Fruit fly (Drosophila melanogaster): ENCODE measurements around the gene wgn.
A peak's percentile ranks its signal among the peaks of the same experiment; 100 is the strongest.

Gene wgn

dm6 chrX:18644890-18645289, 10.2 kb upstream of the wgn start (continued):
- TF ChIP-seq Mrtf (GFP tag; IDR thresholded peaks at IDR 0.05): peak; percentile 62; the same call in 2 of the 3 replicates
- TF ChIP-seq GATAe (GFP tag; conservative IDR thresholded peaks at IDR 0.05): peak; percentile 91
- TF ChIP-seq CG13894 (tag; optimal IDR thresholded peaks at IDR 0.05): peak; percentile 70
- peak; percentile 77 for TF ChIP-seq gcm (GFP tag; optimal IDR thresholded peaks at IDR 0.05)
- peak; percentile 82 for TF ChIP-seq CG3281 (GFP tag; optimal IDR thresholded peaks at IDR 0.05)
- peak; percentile 19 for TF ChIP-seq ac (GFP tag; optimal IDR thresholded peaks at IDR 0.05)
- peak; percentile 68 for TF ChIP-seq CG3407 (GFP tag; optimal IDR thresholded peaks at IDR 0.05)
- TF ChIP-seq Kr (GFP tag; optimal IDR thresholded peaks at IDR 0.05): no peak
- peak; percentile 84 for TF ChIP-seq vvl (GFP tag; IDR thresholded peaks at IDR 0.05)
- no peak for TF ChIP-seq fd102C (GFP tag; optimal IDR thresholded peaks at IDR 0.05)
- peak; percentile 75 for TF ChIP-seq CG7556 (GFP tag; optimal IDR thresholded peaks at IDR 0.05)
- no peak for TF ChIP-seq h (optimal IDR thresholded peaks at IDR 0.05)
- TF ChIP-seq CG10543 (GFP tag; optimal IDR thresholded peaks at IDR 0.05): peak; percentile 79
- peak; percentile 73; the same call in 1 of the 2 replicates for TF ChIP-seq CG14014 (GFP tag; IDR thresholded peaks at IDR 0.05)
- peak; percentile 90 for TF ChIP-seq CG1603 (tag; optimal IDR thresholded peaks at IDR 0.05)
- peak; percentile 52 for TF ChIP-seq CTCF (GFP tag; optimal IDR thresholded peaks at IDR 0.05)
- peak; percentile 77 for TF ChIP-seq grn (GFP tag; optimal IDR thresholded peaks at IDR 0.05)
- peak; percentile 62 for TF ChIP-seq CG31365 (tag; optimal IDR thresholded peaks at IDR 0.05)
- TF ChIP-seq Chrac-16 (GFP tag; optimal IDR thresholded peaks at IDR 0.05): peak; percentile 77
- TF ChIP-seq CG4617 (GFP tag; optimal IDR thresholded peaks at IDR 0.05; ENCODE audit: borderline replicate concordance): peak; percentile 39
- TF ChIP-seq twi (tag; optimal IDR thresholded peaks at IDR 0.05): peak; percentile 60
- TF ChIP-seq slou (GFP tag; optimal IDR thresholded peaks at IDR 0.05): no peak
- peak; percentile 80 for TF ChIP-seq CG10209 (GFP tag; optimal IDR thresholded peaks at IDR 0.05)
- peak; percentile 78 for TF ChIP-seq NfI (GFP tag; optimal IDR thresholded peaks at IDR 0.05)
- TF ChIP-seq CG10959 (GFP tag; IDR thresholded peaks at IDR 0.05): peak; percentile 62
- no peak for TF ChIP-seq HLHmδ (GFP tag; optimal IDR thresholded peaks at IDR 0.05)
- peak; percentile 54 for TF ChIP-seq lbe (GFP tag; optimal IDR thresholded peaks at IDR 0.05)
- TF ChIP-seq Oaz (GFP tag; IDR thresholded peaks at IDR 0.05): peak; percentile 30; the same call in 1 of the 2 replicates
- no peak for TF ChIP-seq stwl (tag; optimal IDR thresholded peaks at IDR 0.05)
- TF ChIP-seq Side (GFP tag; optimal IDR thresholded peaks at IDR 0.05): peak; percentile 66
- peak; percentile 84 for TF ChIP-seq CG8388 (GFP tag; optimal IDR thresholded peaks at IDR 0.05)
- TF ChIP-seq pzg (GFP tag; optimal IDR thresholded peaks at IDR 0.05): no peak
- TF ChIP-seq CG9609 (GFP tag; optimal IDR thresholded peaks at IDR 0.05): peak; percentile 52
- no peak for TF ChIP-seq chinmo (GFP tag; IDR thresholded peaks at IDR 0.05; ENCODE audit: partially characterized antibody)
- TF ChIP-seq lola (GFP tag; optimal IDR thresholded peaks at IDR 0.05): peak in 1 of 3 experiments; percentile 69
- TF ChIP-seq ind (GFP tag; optimal IDR thresholded peaks at IDR 0.05): peak; percentile 86
- peak; percentile 78 for TF ChIP-seq HHEX (GFP tag; optimal IDR thresholded peaks at IDR 0.05)
- TF ChIP-seq lov (optimal IDR thresholded peaks at IDR 0.05): no peak
- TF ChIP-seq lov (GFP tag; IDR thresholded peaks at IDR 0.05): 0 out of 3 replicates have a peak, but pooled peaks have one; percentile 14
- TF ChIP-seq ranshi (GFP tag; IDR thresholded peaks at IDR 0.05): peak; percentile 76
- peak; percentile 74 for TF ChIP-seq Max (GFP tag; optimal IDR thresholded peaks at IDR 0.05)
- TF ChIP-seq CG8478 (optimal IDR thresholded peaks at IDR 0.05): no peak
- TF ChIP-seq nmo (GFP tag; optimal IDR thresholded peaks at IDR 0.05): peak; percentile 86
- TF ChIP-seq CG6813 (GFP tag; optimal IDR thresholded peaks at IDR 0.05): peak; percentile 71
- TF ChIP-seq CG15696 (tag; optimal IDR thresholded peaks at IDR 0.05): peak; percentile 71
- TF ChIP-seq Sry-δ (GFP tag; optimal IDR thresholded peaks at IDR 0.05): peak; percentile 33
- TF ChIP-seq TFAM (GFP tag; optimal IDR thresholded peaks at IDR 0.05): peak; percentile 33
- no peak for TF ChIP-seq CG10565 (GFP tag; optimal IDR thresholded peaks at IDR 0.05)
- TF ChIP-seq CG11504 (tag; optimal IDR thresholded peaks at IDR 0.05): peak; percentile 89
- TF ChIP-seq Awh (GFP tag; IDR thresholded peaks at IDR 0.05): peak; percentile 52; the same call in 1 of the 2 replicates
- peak; percentile 36; the same call in 1 of the 3 replicates for TF ChIP-seq CG11560 (tag; IDR thresholded peaks at IDR 0.05)
